Fruit fly (Drosophila melanogaster) whole organism, adult: Measurements from ENCODE around the gene RabX6.
A peak's percentile ranks its signal among the peaks of the same experiment; 100 is the strongest.

ENCODE experiments used
- CG11617 ChIP-seq: fragments of 200-800 bp; sonication (Bioruptor generic); optimal IDR thresholded peaks from 2 replicates; lab custom pipeline; 2017; ENCODE audit warnings: mild to moderate bottlenecking, missing biosample characterization, missing genetic modification reagents, missing genetic modification characterization
- CG12768 ChIP-seq: fragments of 200-800 bp; sonication (Bioruptor generic); optimal IDR thresholded peaks from 2 replicates; lab custom pipeline; 2017; ENCODE audit warnings: missing biosample characterization, missing genetic modification characterization, mild to moderate bottlenecking, moderate library complexity, missing genetic modification reagents
- CG14711 ChIP-seq: fragments of 200-800 bp; sonication (Bioruptor generic); optimal IDR thresholded peaks from 2 replicates; lab custom pipeline; 2018; ENCODE audit warnings: missing biosample characterization, mild to moderate bottlenecking, missing genetic modification characterization, moderate library complexity
- CG1620 ChIP-seq: fragments of 200-800 bp; sonication (Bioruptor generic); optimal IDR thresholded peaks from 2 replicates; lab custom pipeline; 2016; ENCODE audit warnings: missing biosample characterization, missing genetic modification characterization
- CG33017 ChIP-seq: fragments of 200-800 bp; sonication (Bioruptor generic); optimal IDR thresholded peaks from 2 replicates; lab custom pipeline; 2018; ENCODE audit warnings: missing biosample characterization, mild to moderate bottlenecking, missing genetic modification characterization, moderate library complexity
- CG5204 ChIP-seq: fragments of 200-800 bp; sonication (Bioruptor generic); optimal IDR thresholded peaks from 2 replicates; lab custom pipeline; 2016; ENCODE audit warnings: missing biosample characterization, missing genetic modification characterization
- CG7045 ChIP-seq: fragments of 200-800 bp; sonication (Bioruptor generic); optimal IDR thresholded peaks from 2 replicates; lab custom pipeline; 2017; ENCODE audit warnings: missing biosample characterization, mild to moderate bottlenecking, missing genetic modification characterization
- CG7101 ChIP-seq: fragments of 200-800 bp; sonication (Bioruptor generic); optimal IDR thresholded peaks from 2 replicates; lab custom pipeline; 2018; ENCODE audit warnings: missing biosample characterization, mild to moderate bottlenecking, missing genetic modification characterization, moderate library complexity
- Clk ChIP-seq: fragments of 200-800 bp; sonication (Bioruptor generic); optimal IDR thresholded peaks from 2 replicates; lab custom pipeline; 2017; ENCODE audit warnings: missing biosample characterization, missing genetic modification characterization
- Crg-1 ChIP-seq: fragments of 200-800 bp; sonication (Bioruptor generic); optimal IDR thresholded peaks from 2 replicates; lab custom pipeline; 2016; ENCODE audit warnings: missing biosample characterization, missing genetic modification characterization
- Hr96 ChIP-seq: fragments of 200-800 bp; sonication (Bioruptor generic); optimal IDR thresholded peaks from 2 replicates; lab custom pipeline; 2016; ENCODE audit warnings: missing biosample characterization, missing genetic modification characterization
- Mnt ChIP-seq: fragments of 200-800 bp; sonication (Bioruptor generic); optimal IDR thresholded peaks from 2 replicates; lab custom pipeline; 2016; ENCODE audit warnings: missing biosample characterization, mild to moderate bottlenecking, missing genetic modification characterization
- bab1 ChIP-seq: fragments of 200-800 bp; sonication (Bioruptor generic); optimal IDR thresholded peaks from 3 replicates; lab custom pipeline; 2019; ENCODE audit warnings: missing biosample characterization, mild to moderate bottlenecking, missing genetic modification characterization, moderate library complexity
- cic ChIP-seq: fragments of 200-800 bp; sonication (Bioruptor generic); optimal IDR thresholded peaks from 2 replicates; lab custom pipeline; 2017; ENCODE audit warnings: missing biosample characterization, mild to moderate bottlenecking, missing genetic modification characterization, moderate library complexity
- cnc ChIP-seq, 2 experiments: fragments of >200 bp; optimal IDR thresholded peaks; 2 replicates each; lab custom pipeline; 2017
- kay ChIP-seq: fragments of 200-800 bp; sonication (Bioruptor generic); peaks from one replicate; lab custom pipeline; 2016; ENCODE audit warnings: missing biosample characterization, missing genetic modification characterization, borderline replicate concordance
- ovo ChIP-seq: fragments of 200-800 bp; sonication (Bioruptor generic); optimal IDR thresholded peaks from 2 replicates; lab custom pipeline; 2016; ENCODE audit warnings: missing biosample characterization, missing genetic modification characterization
- pad ChIP-seq: fragments of 200-800 bp; sonication (Bioruptor generic); optimal IDR thresholded peaks from 3 replicates; lab custom pipeline; 2017; ENCODE audit warnings: missing biosample characterization, missing genetic modification characterization, mild to moderate bottlenecking, moderate library complexity, missing genetic modification reagents
- tj ChIP-seq: fragments of 200-800 bp; sonication (Bioruptor generic); optimal IDR thresholded peaks from 3 replicates; lab custom pipeline; 2017; ENCODE audit warnings: missing biosample characterization, mild to moderate bottlenecking, missing genetic modification characterization, moderate library complexity
- toe ChIP-seq: fragments of 200-800 bp; sonication (Bioruptor generic); optimal IDR thresholded peaks from 2 replicates; lab custom pipeline; 2016; ENCODE audit warnings: missing biosample characterization, missing genetic modification characterization

Gene RabX6

DNA sequence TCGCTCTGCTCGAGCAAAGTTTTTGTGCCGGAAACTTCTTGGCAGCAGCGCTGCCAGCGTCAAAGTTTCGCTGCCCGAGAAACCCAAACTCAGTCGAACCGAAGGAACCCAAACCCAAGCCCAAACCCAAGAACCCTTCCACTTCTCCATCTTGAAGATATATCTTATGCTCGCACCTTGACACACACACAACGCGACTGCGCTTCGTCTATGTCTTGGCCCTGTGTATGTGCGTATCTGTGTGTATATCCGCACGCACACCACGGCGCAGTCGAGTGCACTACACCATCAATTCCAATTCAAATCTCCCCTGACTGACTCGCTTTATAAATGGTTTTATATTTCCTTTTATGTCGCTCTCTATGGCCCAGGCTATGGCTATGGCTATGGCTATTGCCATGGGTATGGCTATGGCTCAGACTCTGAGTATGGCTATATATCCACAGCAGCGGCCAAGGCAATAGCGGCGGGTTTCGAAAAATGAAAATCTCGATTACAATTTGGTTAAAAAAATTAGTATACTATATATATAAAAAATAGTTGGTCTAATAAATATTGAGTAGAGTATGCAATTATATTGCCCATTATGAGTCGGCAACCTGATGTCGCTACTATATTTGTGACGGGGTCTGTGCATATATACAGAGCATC is 6.2 kb downstream of the RabX6 start:
- peak; percentile 11 for TF ChIP-seq pad (GFP tag; lab: Kevin White, UChicago)
- no peak for TF ChIP-seq Crg-1 (GFP tag; lab: Kevin White, UChicago)
- TF ChIP-seq ovo (GFP tag; lab: Kevin White, UChicago): no peak
- peak; percentile 63 for TF ChIP-seq CG7045
- TF ChIP-seq bab1: no peak
- no peak for TF ChIP-seq tj (GFP tag; lab: Kevin White, UChicago)
- TF ChIP-seq Mnt (GFP tag; lab: Kevin White, UChicago): no peak
- TF ChIP-seq CG12768: peak; percentile 51
- TF ChIP-seq CG5204 (GFP tag; lab: Kevin White, UChicago): peak; percentile 31
- TF ChIP-seq CG1620 (GFP tag; lab: Kevin White, UChicago): no peak
- no peak for TF ChIP-seq Clk
- TF ChIP-seq kay (GFP tag; lab: Kevin White, UChicago): peak; percentile 32
- no peak for TF ChIP-seq cic (GFP tag; lab: Kevin White, UChicago)
- no peak for TF ChIP-seq cnc (optimal IDR thresholded peaks at IDR 0.05; lab: Kevin White, UChicago)
- peak; percentile 58 for TF ChIP-seq CG7101 (tag; lab: Kevin White, UChicago)
- no peak for TF ChIP-seq Hr96 (GFP tag; lab: Kevin White, UChicago)
- no peak for TF ChIP-seq toe (GFP tag; lab: Kevin White, UChicago)
- peak; percentile 54 for TF ChIP-seq CG14711 (tag; lab: Kevin White, UChicago)
- TF ChIP-seq CG11617 (GFP tag; lab: Kevin White, UChicago): no peak
- peak; percentile 58 for TF ChIP-seq CG33017

DNA sequence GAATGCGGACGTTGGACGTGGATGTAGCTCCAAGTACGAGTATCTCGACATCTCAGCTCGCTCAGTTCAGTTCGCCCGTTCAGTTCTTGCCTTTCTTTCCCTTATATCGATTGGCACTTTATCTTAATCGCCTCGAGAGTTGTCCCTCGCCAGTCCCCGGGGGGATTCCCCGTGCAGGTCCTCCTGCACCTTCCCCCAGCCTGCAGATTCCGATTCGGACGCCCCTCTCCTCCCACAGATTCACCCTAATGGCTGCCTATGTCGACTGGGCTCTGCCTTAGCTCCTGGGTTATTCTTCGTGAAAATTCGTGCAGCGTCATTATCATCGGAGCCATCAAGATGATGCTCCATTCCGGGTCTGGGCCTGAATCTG is 6.7 kb downstream of the RabX6 start:
- no peak for TF ChIP-seq kay (GFP tag; lab: Kevin White, UChicago)
- TF ChIP-seq CG12768: no peak
- no peak for TF ChIP-seq CG5204 (GFP tag; lab: Kevin White, UChicago)
- no peak for TF ChIP-seq CG11617 (GFP tag; lab: Kevin White, UChicago)
- no peak for TF ChIP-seq bab1
- no peak for TF ChIP-seq ovo (GFP tag; lab: Kevin White, UChicago)
- TF ChIP-seq pad (GFP tag; lab: Kevin White, UChicago): no peak
- TF ChIP-seq Crg-1 (GFP tag; lab: Kevin White, UChicago): no peak
- no peak for TF ChIP-seq CG1620 (GFP tag; lab: Kevin White, UChicago)
- TF ChIP-seq Clk: no peak
- TF ChIP-seq tj (GFP tag; lab: Kevin White, UChicago): no peak
- no peak for TF ChIP-seq CG7101 (tag; lab: Kevin White, UChicago)

DNA sequence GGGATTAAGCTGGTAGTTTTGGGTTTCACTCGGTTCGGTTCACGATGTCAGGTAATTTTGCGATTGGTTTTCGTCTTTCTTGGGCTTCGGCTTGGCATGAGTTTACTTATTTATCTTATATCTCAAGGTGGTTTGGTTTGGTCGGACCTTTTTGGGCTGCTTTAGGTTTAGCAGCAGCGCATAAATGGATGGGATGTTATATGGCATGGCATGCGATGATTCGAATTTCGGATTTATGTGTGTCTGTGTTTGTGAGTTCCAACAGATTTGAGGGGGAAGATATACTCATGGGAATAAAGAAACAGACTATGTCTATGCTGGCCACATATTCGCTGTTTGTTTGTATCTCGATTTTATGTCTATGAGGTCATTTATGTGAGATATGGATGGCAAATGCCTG is 7.4 kb downstream of the RabX6 start:
- TF ChIP-seq CG1620 (GFP tag; lab: Kevin White, UChicago) (no peak), Hr96 (GFP tag; lab: Kevin White, UChicago) (no peak), Crg-1 (GFP tag; lab: Kevin White, UChicago) (no peak), CG12768 (no peak), Mnt (GFP tag; lab: Kevin White, UChicago) (no peak), toe (GFP tag; lab: Kevin White, UChicago) (no peak), CG11617 (GFP tag; lab: Kevin White, UChicago) (no peak), CG14711 (tag; lab: Kevin White, UChicago) (no peak), Clk (no peak), CG5204 (GFP tag; lab: Kevin White, UChicago) (no peak), CG33017 (no peak)

DNA sequence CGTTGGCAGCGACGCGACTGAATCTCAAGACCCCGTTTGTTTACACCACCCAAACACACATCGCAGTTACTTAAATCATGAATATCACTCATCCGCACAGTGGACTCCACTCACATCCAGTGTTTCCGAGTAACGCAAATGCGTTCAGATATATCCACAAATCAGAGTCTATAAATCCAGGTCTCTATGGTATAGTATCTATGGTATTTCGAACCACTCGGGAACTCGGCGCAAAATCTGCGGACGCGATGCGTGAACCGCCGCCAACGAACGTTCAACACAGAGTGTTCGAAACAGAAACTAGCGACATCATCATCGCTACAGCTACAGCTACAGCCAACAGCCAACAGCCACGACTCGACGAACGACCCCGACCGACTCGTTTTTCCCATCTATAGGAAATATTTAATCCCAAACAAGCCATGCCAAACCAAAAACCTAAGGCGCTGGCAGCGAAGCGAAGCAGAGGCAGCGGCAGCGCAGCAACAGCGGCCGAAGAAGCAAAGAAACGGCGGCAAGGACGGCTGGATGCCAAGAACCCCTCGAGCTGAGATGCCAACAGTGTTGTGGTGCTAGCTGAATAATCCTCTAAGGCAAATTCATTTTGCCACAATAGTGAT is 8.5 kb downstream of the RabX6 start, which contains the start of gene CG13894:
CG13894 (minus strand) TSS at position 397 of the 620 bp plus-strand sequence.
- TF ChIP-seq toe (GFP tag; lab: Kevin White, UChicago) (no peak), kay (GFP tag; lab: Kevin White, UChicago) (peak; percentile 39)

DNA sequence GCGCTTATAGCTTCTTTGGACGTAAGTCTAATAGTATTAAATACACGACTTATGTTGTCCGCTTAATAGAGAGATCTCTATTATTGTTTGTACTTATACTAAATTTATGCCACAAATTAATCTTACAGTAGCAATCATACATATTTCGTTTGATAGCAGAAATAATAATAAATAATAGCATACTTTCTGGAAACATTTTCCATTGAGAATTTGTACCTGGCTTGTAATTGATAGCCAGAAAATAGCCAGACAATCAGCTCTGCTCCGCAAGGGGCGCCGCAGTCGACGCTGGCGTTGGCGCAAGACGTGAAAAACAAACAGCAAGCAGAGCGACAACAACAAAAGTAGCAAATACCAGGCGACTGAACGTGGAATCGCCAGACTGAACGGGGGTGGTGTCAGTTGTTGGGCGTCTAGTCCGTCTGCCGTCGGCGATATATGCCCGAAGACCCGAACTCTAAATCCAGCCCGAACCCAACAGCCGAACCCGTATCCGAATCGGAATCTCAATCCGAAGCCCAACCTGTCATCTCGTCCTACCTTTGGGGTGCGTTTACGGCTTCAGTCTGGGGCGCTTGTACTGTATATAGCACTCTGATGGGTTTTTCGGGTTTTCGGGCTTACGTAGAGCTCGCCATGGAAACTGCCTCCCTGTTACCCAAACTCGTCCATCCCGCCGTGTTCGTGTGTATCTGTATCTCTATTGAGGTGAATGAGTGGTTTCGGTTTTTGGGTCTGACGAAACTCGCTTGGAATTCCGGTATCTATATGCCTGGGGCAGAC is 9.2 kb downstream of the RabX6 start:
- TF ChIP-seq kay (GFP tag; lab: Kevin White, UChicago): no peak
- no peak for TF ChIP-seq Clk
- TF ChIP-seq tj (GFP tag; lab: Kevin White, UChicago): no peak

DNA sequence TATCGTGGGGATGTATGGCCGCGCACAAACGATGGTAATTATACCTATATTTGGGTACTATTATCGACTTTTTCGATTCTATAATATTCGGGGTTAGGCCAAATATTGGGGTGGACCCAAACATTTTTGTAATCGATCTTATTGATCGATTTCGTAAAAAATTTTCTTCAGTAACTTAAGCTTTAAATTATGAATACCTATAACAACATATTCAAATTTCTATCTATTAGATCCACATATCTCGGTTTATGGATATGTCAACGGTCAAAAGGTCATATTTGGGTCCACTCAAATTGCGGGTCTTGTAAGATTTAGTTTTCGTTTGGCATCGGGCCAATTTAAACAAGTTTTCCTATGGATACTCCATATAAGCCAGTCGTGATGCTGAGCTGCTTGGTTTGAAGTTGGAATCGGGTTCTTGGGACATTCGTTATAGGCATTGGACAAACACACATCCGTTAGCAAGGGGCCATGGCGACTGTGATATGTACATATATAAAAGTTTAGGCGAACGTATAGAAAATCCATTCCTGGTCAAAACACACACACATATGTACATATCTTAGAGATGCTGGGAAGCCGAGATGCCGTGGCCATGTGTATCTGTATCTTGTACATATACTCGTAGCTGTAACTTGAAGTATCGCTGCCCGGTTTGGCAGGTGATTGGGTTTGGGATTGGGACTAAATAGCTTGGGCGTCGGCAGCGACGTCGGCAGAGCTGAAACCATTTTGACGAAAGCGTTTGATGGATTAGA is 10.0 kb downstream of the RabX6 start:
- no peak for TF ChIP-seq CG33017
- no peak for TF ChIP-seq CG11617 (GFP tag; lab: Kevin White, UChicago)
- TF ChIP-seq toe (GFP tag; lab: Kevin White, UChicago): no peak
- TF ChIP-seq cnc (optimal IDR thresholded peaks at IDR 0.05; lab: Kevin White, UChicago): no peak
- no peak for TF ChIP-seq kay (GFP tag; lab: Kevin White, UChicago)
- TF ChIP-seq bab1: no peak
- no peak for TF ChIP-seq ovo (GFP tag; lab: Kevin White, UChicago)
- no peak for TF ChIP-seq CG5204 (GFP tag; lab: Kevin White, UChicago)
- no peak for TF ChIP-seq CG7045
- TF ChIP-seq pad (GFP tag; lab: Kevin White, UChicago): no peak
- TF ChIP-seq Hr96 (GFP tag; lab: Kevin White, UChicago): no peak
- no peak for TF ChIP-seq CG1620 (GFP tag; lab: Kevin White, UChicago)
- no peak for TF ChIP-seq Mnt (GFP tag; lab: Kevin White, UChicago)
